Worm (Caenorhabditis elegans) whole organism, mixed stage, embryonic: ENCODE data around the gene pqn-84.

ENCODE experiments used
- ces-1 ChIP-seq: fragments of 150-350 bp; optimal IDR thresholded peaks from 2 replicates; lab custom pipeline; 2014; ENCODE audit warnings: missing biosample characterization, missing genetic modification reagents, missing genetic modification characterization
- flh-1 ChIP-seq: fragments of 200-800 bp; sonication (Bioruptor generic); optimal IDR thresholded peaks from 2 replicates; lab custom pipeline; 2018; ENCODE audit warnings: mild to moderate bottlenecking, missing genetic modification characterization, moderate library complexity, missing compliant biosample characterization
- hlh-1 ChIP-seq: fragments of 150-350 bp; optimal IDR thresholded peaks from 2 replicates; lab custom pipeline; 2014; ENCODE audit warnings: missing biosample characterization, missing genetic modification reagents, missing genetic modification characterization
- lin-13 ChIP-seq: fragments of 150-350 bp; optimal IDR thresholded peaks from 2 replicates; lab custom pipeline; 2014; ENCODE audit warnings: missing biosample characterization, missing genetic modification characterization
- pha-4 ChIP-seq: fragments of 150-350 bp; optimal IDR thresholded peaks from 2 replicates; lab custom pipeline; 2018; ENCODE audit warnings: missing biosample characterization, missing genetic modification reagents, missing genetic modification characterization
- sptf-1 ChIP-seq: sonication (generic microtip); optimal IDR thresholded peaks from 2 replicates; lab custom pipeline; 2017; ENCODE audit warnings: mild to moderate bottlenecking, missing genetic modification characterization, moderate library complexity, missing compliant biosample characterization
- zip-8 ChIP-seq: fragments of 150-350 bp; optimal IDR thresholded peaks from 2 replicates; lab custom pipeline; 2014; ENCODE audit warnings: missing biosample characterization, missing genetic modification characterization

- TF ChIP-seq pha-4 (tag; lab: Kevin White, UChicago) (no peak), flh-1 (no peak), ces-1 (GFP tag; lab: Kevin White, UChicago) (no peak), lin-13 (tag; lab: Kevin White, UChicago) (no peak), sptf-1 (tag; lab: Kevin White, UChicago) (no peak), zip-8 (tag; lab: Kevin White, UChicago) (no peak), hlh-1 (tag; lab: Kevin White, UChicago) (no peak)
Observed at ce11 chrIII:11666819-11667218, 33.2 kb upstream of the pqn-84 start.
